Worm (Caenorhabditis elegans): Measurements from ENCODE around the gene F21D9.3.
"Not testable (repeated sequence)": the region's sequence is repeated elsewhere in the genome, so short reads cannot be mapped to it uniquely, and the experiment has no call there.

ce11 chrV:19264148-19264547 is 6.6 kb upstream of the F21D9.3 start, which contains the start of gene F21D9.1:
- not testable (repeated sequence) for TF ChIP-seq elt-3 (tag; optimal IDR thresholded peaks at IDR 0.05); aly-2 (tag; optimal IDR thresholded peaks at IDR 0.05); ets-5 (GFP tag; IDR thresholded peaks at IDR 0.05); F16B12.6 (tag; optimal IDR thresholded peaks at IDR 0.05); nhr-11 (tag; optimal IDR thresholded peaks at IDR 0.05); ceh-88 (GFP tag; IDR thresholded peaks at IDR 0.05); nhr-76 (tag; optimal IDR thresholded peaks at IDR 0.05); fkh-4 (tag; optimal IDR thresholded peaks at IDR 0.05; ENCODE audit: borderline replicate concordance); C34B4.2 (tag; optimal IDR thresholded peaks at IDR 0.05); lir-3 (tag; optimal IDR thresholded peaks at IDR 0.05; ENCODE audit: poor library complexity); ama-1 (optimal IDR thresholded peaks at IDR 0.05); fos-1 (tag; optimal IDR thresholded peaks at IDR 0.05); mep-1 (tag; optimal IDR thresholded peaks at IDR 0.05); zag-1 (tag; optimal IDR thresholded peaks at IDR 0.05)

Measured in whole organism, L1 larva.